Worm (Caenorhabditis elegans) whole organism, young adult: Measurements from ENCODE around the gene oma-2.

Source experiments
- attf-5 ChIP-seq: fragments of 200-800 bp; sonication (Bioruptor generic); optimal IDR thresholded peaks from 2 replicates; lab custom pipeline; 2018; ENCODE audit warnings: mild to moderate bottlenecking, missing genetic modification characterization, missing compliant biosample characterization
- dpl-1 ChIP-seq: fragments of 150-350 bp; optimal IDR thresholded peaks from 2 replicates; lab custom pipeline; 2014; ENCODE audit warnings: missing biosample characterization, missing genetic modification reagents, missing genetic modification characterization
- pha-4 ChIP-seq: fragments of 150-350 bp; sonication (generic microtip); optimal IDR thresholded peaks from 2 replicates; lab custom pipeline; 2014; ENCODE audit warnings: missing biosample characterization, missing genetic modification reagents, missing genetic modification characterization
- sdz-38 ChIP-seq: sonication (generic microtip); optimal IDR thresholded peaks from 2 replicates; lab custom pipeline; 2016; ENCODE audit warnings: missing genotype, missing genetic modification characterization, missing compliant biosample characterization
- ztf-6 ChIP-seq: fragments of 200-800 bp; sonication (Bioruptor generic); IDR thresholded peaks from 2 replicates; pipeline ENCODE4 v1.3.6; 2022; ENCODE audit warnings: missing genetic modification reagents, missing genetic modification characterization, missing compliant biosample characterization

ce11 chrV:7983381-7984052, 45.7 kb upstream of the oma-2 start, which contains the start of the genes natb-1 and abhd-12:
- no peak for TF ChIP-seq sdz-38 (tag; lab: Kevin White, UChicago)
- no peak for TF ChIP-seq ztf-6 (GFP tag; lab: Robert Waterston, UW)
- TF ChIP-seq dpl-1 (GFP tag; lab: Kevin White, UChicago), result no peak
- TF ChIP-seq attf-5 (GFP tag; lab: Kevin White, UChicago), result peak; percentile 91
- no peak for TF ChIP-seq pha-4 (tag; lab: Kevin White, UChicago)
